Fruit fly (Drosophila melanogaster) whole organism, embryonic: ENCODE measurements around the gene Klp68D.

Experiments
- CG12219 ChIP-seq: fragments of 200-800 bp; sonication (Bioruptor generic); optimal IDR thresholded peaks from 3 replicates; lab custom pipeline; 2018; ENCODE audit warnings: missing biosample characterization, mild to moderate bottlenecking, missing genetic modification characterization
- CG14667 ChIP-seq: fragments of 200-800 bp; sonication (Bioruptor generic); IDR thresholded peaks from 2 replicates; pipeline ENCODE4 v1.3.6; 2022; ENCODE audit warnings: missing biosample characterization, missing genetic modification characterization
- CG6175 ChIP-seq: fragments of 200-800 bp; sonication (Bioruptor generic); IDR thresholded peaks from 3 replicates; pipeline ENCODE4 v1.3.6; 2022; ENCODE audit warnings: missing biosample characterization, missing genetic modification characterization
- Doc2 ChIP-seq: fragments of 200-800 bp; sonication (Bioruptor generic); IDR thresholded peaks from 2 replicates; pipeline ENCODE4 v1.3.6; 2022; ENCODE audit warnings: missing biosample characterization, missing genetic modification characterization
- Hr3 ChIP-seq: fragments of 200-800 bp; sonication (Bioruptor generic); optimal IDR thresholded peaks from 3 replicates; lab custom pipeline; 2016; ENCODE audit warnings: missing biosample characterization, missing genetic modification characterization
- Ptx1 ChIP-seq: fragments of 200-800 bp; sonication (Bioruptor generic); IDR thresholded peaks from 2 replicates; pipeline ENCODE4 v1.3.6; 2022; ENCODE audit warnings: missing biosample characterization, missing genetic modification characterization
- Ravus ChIP-seq: fragments of 200-800 bp; sonication (Bioruptor generic); IDR thresholded peaks from 2 replicates; pipeline ENCODE4 v1.3.6; 2022; ENCODE audit warnings: missing biosample characterization, missing genetic modification characterization
- ash1 ChIP-seq: fragments of 200-800 bp; sonication (Bioruptor generic); optimal IDR thresholded peaks from 2 replicates; lab custom pipeline; 2018; ENCODE audit warnings: missing biosample characterization, mild to moderate bottlenecking, missing genetic modification characterization
- emc ChIP-seq: fragments of 200-800 bp; sonication (Bioruptor generic); optimal IDR thresholded peaks from 2 replicates; lab custom pipeline; 2016; ENCODE audit warnings: missing biosample characterization, missing genetic modification characterization
- luna ChIP-seq: fragments of 200-800 bp; sonication (Bioruptor generic); optimal IDR thresholded peaks from 2 replicates; lab custom pipeline; 2016; ENCODE audit warnings: missing biosample characterization, missing genetic modification characterization
- psq ChIP-seq: fragments of 200-800 bp; sonication (Bioruptor generic); optimal IDR thresholded peaks from 2 replicates; lab custom pipeline; 2017; ENCODE audit warnings: missing biosample characterization, missing genetic modification characterization
- sc ChIP-seq, 3 experiments: fragments of >200 bp in 2 of 3; fragments of 200-800 bp in 1 of 3; sonication (Bioruptor generic) in 1 of 3; optimal IDR thresholded peaks; 2 replicates in 2 of 3; 3 replicates in 1 of 3; lab custom pipeline; 2017; ENCODE audit warnings: mild to moderate bottlenecking in 1 of 3, missing biosample characterization in 1 of 3, missing genetic modification characterization in 1 of 3, missing genetic modification reagents in 1 of 3

- TF ChIP-seq Hr3 (GFP tag; lab: Kevin White, UChicago), result no peak
- TF ChIP-seq luna, result no peak
- no peak for TF ChIP-seq CG14667 (GFP tag; lab: Robert Waterston, UW)
- TF ChIP-seq CG6175, result no peak
- no peak for TF ChIP-seq psq (GFP tag; lab: Kevin White, UChicago)
- TF ChIP-seq sc (optimal IDR thresholded peaks at IDR 0.05; lab: Kevin White, UChicago), result no peak
- no peak for TF ChIP-seq sc (GFP tag; optimal IDR thresholded peaks at IDR 0.05; lab: Kevin White, UChicago)
- no peak for TF ChIP-seq Ravus (GFP tag; lab: Robert Waterston, UW)
- TF ChIP-seq ash1 (GFP tag; lab: Kevin White, UChicago), result no peak
- TF ChIP-seq Doc2 (GFP tag; lab: Robert Waterston, UW), result no peak
- TF ChIP-seq Ptx1, result no peak
- TF ChIP-seq emc (GFP tag; lab: Kevin White, UChicago), result no peak
- TF ChIP-seq CG12219, result no peak
These were observed 30.5 kb upstream of the Klp68D start for dm6 chr3L:11764930-11765329.
